Fruit fly (Drosophila melanogaster) whole organism, prepupa: ENCODE data around the gene Fas1.

ENCODE experiments used
- Blimp-1 ChIP-seq: fragments of 200-800 bp; sonication (Bioruptor generic); optimal IDR thresholded peaks from 3 replicates; lab custom pipeline; 2017; ENCODE audit warnings: missing biosample characterization, missing genetic modification characterization, mild to moderate bottlenecking, moderate library complexity, missing genetic modification reagents
- CG10669 ChIP-seq: fragments of 200-800 bp; sonication (Bioruptor generic); optimal IDR thresholded peaks from 3 replicates; lab custom pipeline; 2018; ENCODE audit warnings: missing biosample characterization, mild to moderate bottlenecking, missing genetic modification characterization, moderate library complexity
- CG11762 ChIP-seq: fragments of 200-800 bp; sonication (Bioruptor generic); optimal IDR thresholded peaks from 3 replicates; lab custom pipeline; 2016; ENCODE audit warnings: missing biosample characterization, missing genetic modification characterization; ENCODE audit not compliant: insufficient read depth
- CG11902 ChIP-seq: fragments of 200-800 bp; sonication (Bioruptor generic); optimal IDR thresholded peaks from 3 replicates; lab custom pipeline; 2016; ENCODE audit warnings: missing biosample characterization, missing genetic modification characterization
- CG15336 ChIP-seq: fragments of 200-800 bp; sonication (Bioruptor generic); IDR thresholded peaks from 2 replicates; pipeline ENCODE4 v1.3.6; 2022; ENCODE audit warnings: missing biosample characterization, missing genetic modification characterization
- CG1621 ChIP-seq: fragments of 200-800 bp; sonication (Bioruptor generic); optimal IDR thresholded peaks from 3 replicates; lab custom pipeline; 2018; ENCODE audit warnings: missing biosample characterization, mild to moderate bottlenecking, missing genetic modification characterization
- CG16779 ChIP-seq: fragments of 200-800 bp; sonication (Bioruptor generic); optimal IDR thresholded peaks from 3 replicates; lab custom pipeline; 2017; ENCODE audit warnings: missing biosample characterization, mild to moderate bottlenecking, missing genetic modification characterization
- CG3032 ChIP-seq: fragments of 200-800 bp; optimal IDR thresholded peaks from 2 replicates; lab custom pipeline; 2019; ENCODE audit warnings: missing biosample characterization, mild to moderate bottlenecking, missing genetic modification characterization, moderate library complexity
- CG31627 ChIP-seq: fragments of 200-800 bp; sonication (Bioruptor generic); optimal IDR thresholded peaks from 3 replicates; lab custom pipeline; 2016; ENCODE audit warnings: missing biosample characterization, missing genetic modification characterization
- CG6276 ChIP-seq: fragments of 200-800 bp; sonication (Bioruptor generic); optimal IDR thresholded peaks from 2 replicates; lab custom pipeline; 2017; ENCODE audit warnings: missing biosample characterization, mild to moderate bottlenecking, missing genetic modification characterization
- CG6808 ChIP-seq: fragments of 200-800 bp; sonication (Bioruptor generic); optimal IDR thresholded peaks from 3 replicates; lab custom pipeline; 2017; ENCODE audit warnings: missing biosample characterization, missing genetic modification characterization, mild to moderate bottlenecking, moderate library complexity, missing genetic modification reagents
- CG6854 ChIP-seq: fragments of 200-800 bp; sonication (Bioruptor generic); optimal IDR thresholded peaks from 2 replicates; lab custom pipeline; 2017; ENCODE audit warnings: missing biosample characterization, mild to moderate bottlenecking, missing genetic modification characterization
- CG7368 ChIP-seq: fragments of 200-800 bp; sonication (Bioruptor generic); optimal IDR thresholded peaks from 3 replicates; lab custom pipeline; 2016; ENCODE audit warnings: missing biosample characterization, missing genetic modification characterization
- CG8319 ChIP-seq: fragments of 200-800 bp; sonication (Bioruptor generic); optimal IDR thresholded peaks from 3 replicates; lab custom pipeline; 2016; ENCODE audit warnings: missing biosample characterization, missing genetic modification characterization
- CG8632 ChIP-seq: fragments of 200-800 bp; sonication (Bioruptor generic); optimal IDR thresholded peaks from 3 replicates; lab custom pipeline; 2016; ENCODE audit warnings: missing biosample characterization, missing genetic modification characterization
- CG9139 ChIP-seq: fragments of 200-800 bp; sonication (Bioruptor generic); optimal IDR thresholded peaks from 3 replicates; lab custom pipeline; 2017; ENCODE audit warnings: missing biosample characterization, mild to moderate bottlenecking, missing genetic modification characterization
- Eip75B ChIP-seq: fragments of 200-800 bp; sonication (Bioruptor generic); optimal IDR thresholded peaks from 3 replicates; lab custom pipeline; 2016; ENCODE audit warnings: missing biosample characterization, missing genetic modification characterization
- Eip78C ChIP-seq: fragments of 200-800 bp; sonication (Bioruptor generic); peaks from one replicate; lab custom pipeline; 2016; ENCODE audit warnings: missing biosample characterization, missing genetic modification characterization
- Eip93F ChIP-seq: fragments of 200-800 bp; sonication (Bioruptor generic); optimal IDR thresholded peaks from 2 replicates; lab custom pipeline; 2016; ENCODE audit warnings: missing biosample characterization, mild to moderate bottlenecking, missing genetic modification characterization
- Ets21C ChIP-seq: fragments of 200-800 bp; sonication (Bioruptor generic); optimal IDR thresholded peaks from 3 replicates; lab custom pipeline; 2016; ENCODE audit warnings: missing biosample characterization, missing genetic modification characterization
- Hr38 ChIP-seq: sonication (Bioruptor generic); optimal IDR thresholded peaks from 2 replicates; lab custom pipeline; 2016; ENCODE audit warnings: missing biosample characterization, missing genetic modification characterization
- Hr4 ChIP-seq: fragments of 200-800 bp; sonication (Bioruptor generic); optimal IDR thresholded peaks from 3 replicates; lab custom pipeline; 2016; ENCODE audit warnings: missing biosample characterization, missing genetic modification characterization
- Lpt ChIP-seq: fragments of 200-800 bp; sonication (Bioruptor generic); optimal IDR thresholded peaks from 3 replicates; lab custom pipeline; 2016; ENCODE audit warnings: missing biosample characterization, missing genetic modification characterization
- Met ChIP-seq: fragments of 200-800 bp; sonication (Bioruptor generic); optimal IDR thresholded peaks from 3 replicates; lab custom pipeline; 2016; ENCODE audit warnings: missing biosample characterization, missing genetic modification characterization
- Sox14 ChIP-seq: fragments of 200-800 bp; sonication (Bioruptor generic); optimal IDR thresholded peaks from 3 replicates; lab custom pipeline; 2016; ENCODE audit warnings: missing biosample characterization, missing genetic modification characterization
- Sox15 ChIP-seq: fragments of 200-800 bp; sonication (Bioruptor generic); optimal IDR thresholded peaks from 3 replicates; lab custom pipeline; 2016; ENCODE audit warnings: missing biosample characterization, missing genetic modification characterization
- achi ChIP-seq: fragments of 200-800 bp; sonication (Bioruptor generic); optimal IDR thresholded peaks from 3 replicates; lab custom pipeline; 2016; ENCODE audit warnings: missing biosample characterization, missing genetic modification characterization
- dac ChIP-seq: fragments of 200-800 bp; sonication (Bioruptor generic); optimal IDR thresholded peaks from 2 replicates; lab custom pipeline; 2017; ENCODE audit warnings: missing biosample characterization, mild to moderate bottlenecking, missing genetic modification characterization
- eg ChIP-seq: fragments of 200-800 bp; sonication (Bioruptor generic); IDR thresholded peaks from 3 replicates; pipeline ENCODE4 v1.3.6; 2022; ENCODE audit warnings: missing biosample characterization, missing genetic modification characterization
- esn ChIP-seq: fragments of 200-800 bp; sonication (Bioruptor generic); optimal IDR thresholded peaks from 2 replicates; lab custom pipeline; 2016; ENCODE audit warnings: missing biosample characterization, mild to moderate bottlenecking, missing genetic modification characterization, moderate library complexity
- fd59A ChIP-seq: fragments of 200-800 bp; sonication (Bioruptor generic); optimal IDR thresholded peaks from 2 replicates; lab custom pipeline; 2017; ENCODE audit warnings: missing biosample characterization, mild to moderate bottlenecking, missing genetic modification characterization, missing genetic modification reagents
- fd85E ChIP-seq: fragments of 200-800 bp; sonication (Bioruptor generic); optimal IDR thresholded peaks from 3 replicates; lab custom pipeline; 2016; ENCODE audit warnings: missing biosample characterization, missing genetic modification characterization
- lz ChIP-seq: fragments of 200-800 bp; sonication (Bioruptor generic); optimal IDR thresholded peaks from 3 replicates; lab custom pipeline; 2016; ENCODE audit warnings: missing biosample characterization, missing genetic modification characterization
- pdm3 ChIP-seq: fragments of 200-800 bp; sonication (Bioruptor generic); optimal IDR thresholded peaks from 3 replicates; lab custom pipeline; 2016; ENCODE audit warnings: missing biosample characterization, missing genetic modification characterization
- spab ChIP-seq: fragments of 200-800 bp; sonication (Bioruptor generic); optimal IDR thresholded peaks from 2 replicates; lab custom pipeline; 2017; ENCODE audit warnings: missing biosample characterization, mild to moderate bottlenecking, missing genetic modification characterization, missing genetic modification reagents
- svp ChIP-seq: fragments of 200-800 bp; sonication (Bioruptor generic); peaks from one replicate; lab custom pipeline; 2016; ENCODE audit warnings: missing biosample characterization, missing genetic modification characterization

The Fas1 gene

dm6 chr3R:16611240-16611639 lies 13.8 kb upstream of the Fas1 start:
- no peak for TF ChIP-seq achi (GFP tag; lab: Kevin White, UChicago)
- peak; percentile 66 for TF ChIP-seq svp (GFP tag; lab: Kevin White, UChicago)

dm6 chr3R:16613300-16613699 lies 11.7 kb upstream of the Fas1 start, which contains the start of gene CG12783:
TSS of gene CG12783 (minus strand) at chr3R:16613400.
- no peak for TF ChIP-seq fd85E
- no peak for TF ChIP-seq Eip75B (GFP tag; lab: Kevin White, UChicago)
- no peak for TF ChIP-seq spab
- no peak for TF ChIP-seq lz (GFP tag; lab: Kevin White, UChicago)
- no peak for TF ChIP-seq Ets21C (GFP tag; lab: Kevin White, UChicago)
- TF ChIP-seq Eip93F (GFP tag; lab: Kevin White, UChicago), result no peak
- no peak for TF ChIP-seq esn (GFP tag; lab: Kevin White, UChicago)
- TF ChIP-seq CG6854 (GFP tag; lab: Kevin White, UChicago), result no peak
- TF ChIP-seq CG8632, result no peak
- no peak for TF ChIP-seq CG11902 (GFP tag; lab: Kevin White, UChicago)
- no peak for TF ChIP-seq pdm3 (GFP tag; lab: Kevin White, UChicago)
- TF ChIP-seq CG6276 (GFP tag; lab: Kevin White, UChicago), result no peak
- TF ChIP-seq Hr38, result no peak
- TF ChIP-seq CG16779, result no peak
- TF ChIP-seq CG31627 (GFP tag; lab: Kevin White, UChicago), result no peak
- no peak for TF ChIP-seq svp (GFP tag; lab: Kevin White, UChicago)
- TF ChIP-seq Eip78C (GFP tag; lab: Kevin White, UChicago), result no peak

- TF ChIP-seq Blimp-1 (GFP tag; lab: Kevin White, UChicago), result no peak
- TF ChIP-seq achi (GFP tag; lab: Kevin White, UChicago), result peak; percentile 40
Measured at dm6 chr3R:16614241-16614640, 10.8 kb upstream of the Fas1 start, which contains the start of gene CG10340. TSS of gene CG10340 (minus strand) at chr3R:16614391.

- TF ChIP-seq CG3032 (tag; lab: Kevin White, UChicago) (no peak), CG7368 (GFP tag; lab: Kevin White, UChicago) (no peak), Eip75B (GFP tag; lab: Kevin White, UChicago) (no peak), fd85E (no peak), CG10669 (no peak), CG9139 (no peak), svp (GFP tag; lab: Kevin White, UChicago) (no peak), CG11762 (GFP tag; lab: Kevin White, UChicago) (no peak), Lpt (GFP tag; lab: Kevin White, UChicago) (no peak), Sox15 (GFP tag; lab: Kevin White, UChicago) (no peak), Ets21C (GFP tag; lab: Kevin White, UChicago) (no peak), achi (GFP tag; lab: Kevin White, UChicago) (no peak), CG8632 (no peak), Eip93F (GFP tag; lab: Kevin White, UChicago) (no peak)
Measured at dm6 chr3R:16615009-16615408, 10.0 kb upstream of the Fas1 start, which contains the start of gene CG17562. TSS of gene CG17562 (plus strand) at chr3R:16615309.

- TF ChIP-seq Eip78C (GFP tag; lab: Kevin White, UChicago), result no peak
- TF ChIP-seq CG15336, result no peak
- no peak for TF ChIP-seq CG11902 (GFP tag; lab: Kevin White, UChicago)
- TF ChIP-seq fd59A (GFP tag; lab: Kevin White, UChicago), result no peak
- TF ChIP-seq eg (GFP tag; lab: Robert Waterston, UW), result no peak
- no peak for TF ChIP-seq Blimp-1 (GFP tag; lab: Kevin White, UChicago)
- no peak for TF ChIP-seq pdm3 (GFP tag; lab: Kevin White, UChicago)
- TF ChIP-seq dac (GFP tag; lab: Kevin White, UChicago), result no peak
- no peak for TF ChIP-seq CG3032 (tag; lab: Kevin White, UChicago)
- no peak for TF ChIP-seq Sox14 (GFP tag; lab: Kevin White, UChicago)
- TF ChIP-seq Hr4 (GFP tag; lab: Kevin White, UChicago), result no peak
- no peak for TF ChIP-seq CG8632
- TF ChIP-seq CG8319, result no peak
- TF ChIP-seq CG31627 (GFP tag; lab: Kevin White, UChicago), result no peak
- no peak for TF ChIP-seq CG6808
- TF ChIP-seq esn (GFP tag; lab: Kevin White, UChicago), result no peak
- no peak for TF ChIP-seq CG1621 (tag; lab: Kevin White, UChicago)
- no peak for TF ChIP-seq Met (GFP tag; lab: Kevin White, UChicago)
Measured at dm6 chr3R:16617650-16618049, 7.4 kb upstream of the Fas1 start, which contains the start of gene CG17560. TSS of gene CG17560 (plus strand) at chr3R:16617950.
